Fruit fly (Drosophila melanogaster) whole organism: ENCODE measurements around the gene ck.

Experiments
- CG8478 ChIP-seq: fragments of >200 bp; optimal IDR thresholded peaks from 2 replicates; lab custom pipeline; 2018; ENCODE audit warnings: inconsistent platforms
- Dll ChIP-seq: fragments of >200 bp; optimal IDR thresholded peaks from 2 replicates; lab custom pipeline; 2017
- EcR ChIP-seq, 2 experiments: fragments of >200 bp; optimal IDR thresholded peaks; 2 replicates each; lab custom pipeline; 2017; ENCODE audit warnings: missing biosample characterization in 2 of 2, missing genetic modification characterization in 2 of 2, missing genetic modification reagents in 2 of 2
- pan ChIP-seq: fragments of >200 bp; optimal IDR thresholded peaks from 2 replicates; lab custom pipeline; 2017
- psq ChIP-seq: fragments of >200 bp; optimal IDR thresholded peaks from 2 replicates; lab custom pipeline; 2017
- usp ChIP-seq: fragments of >200 bp; optimal IDR thresholded peaks from 2 replicates; lab custom pipeline; 2017; ENCODE audit warnings: missing biosample characterization, missing genetic modification characterization, mixed read lengths

dm6 chr2L:15062095-15062494 is 4.4 kb upstream of the ck start:
- no peak for TF ChIP-seq psq (lab: Kevin White, UChicago)
- TF ChIP-seq Dll, result no peak
- no peak for TF ChIP-seq CG8478 (lab: Kevin White, UChicago)
- TF ChIP-seq EcR (GFP tag; optimal IDR thresholded peaks at IDR 0.05; lab: Kevin White, UChicago), result no peak
- TF ChIP-seq usp, result no peak
- no peak for TF ChIP-seq pan (lab: Kevin White, UChicago)
